Fruit fly (Drosophila melanogaster): ENCODE results near the gene Spn38F.

DNA sequence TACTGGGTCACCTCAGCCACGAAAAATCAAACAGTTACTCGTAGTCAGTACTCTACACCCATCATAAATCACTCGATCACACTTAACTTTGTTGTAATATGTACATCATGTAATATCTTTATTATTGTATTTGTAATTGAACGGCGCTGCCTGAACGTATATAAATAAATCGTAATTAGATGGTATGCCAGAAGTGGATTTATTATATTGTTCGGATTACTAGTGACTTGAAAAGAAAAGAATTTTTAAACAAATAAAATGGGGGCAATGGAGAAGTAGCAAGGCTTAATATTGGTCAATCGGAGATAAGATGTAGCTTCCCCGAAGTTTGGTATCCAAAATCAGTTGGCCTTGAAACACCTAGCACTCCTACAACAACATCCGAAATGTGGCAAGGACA is 11.2 kb upstream of the Spn38F start, which contains the start of gene CG14402:
- TF ChIP-seq CTCF (optimal IDR thresholded peaks at IDR 0.05): no peak
- TF ChIP-seq CG8478 (optimal IDR thresholded peaks at IDR 0.05): no peak
